Fruit fly (Drosophila melanogaster): Measurements from ENCODE around the gene CG8745.

CG8745 gene

DNA sequence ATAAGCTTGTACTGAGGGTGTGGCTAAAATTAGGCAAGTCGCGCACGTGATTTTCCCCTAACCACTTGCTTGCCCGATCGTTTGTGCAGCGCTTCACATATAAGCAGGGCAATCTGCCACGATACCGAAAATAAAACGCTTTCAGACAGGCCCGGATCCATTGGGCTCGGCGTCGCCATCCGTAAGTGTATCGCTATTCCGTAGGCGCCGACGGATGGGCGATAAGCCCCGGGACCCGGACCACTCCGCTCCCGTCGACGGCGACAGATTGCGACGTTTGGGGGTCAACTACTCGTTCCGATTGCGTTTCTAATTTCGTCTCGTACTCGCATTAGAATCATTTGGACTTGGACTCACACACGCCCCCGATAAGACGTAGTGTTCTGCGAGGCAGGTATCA is 4.3 kb downstream of the CG8745 start (continued):
- no peak; the same call in 1 of the 3 replicates for TF ChIP-seq CG2889 (GFP tag; IDR thresholded peaks at IDR 0.05)
- peak; percentile 91 for TF ChIP-seq peb (GFP tag; IDR thresholded peaks at IDR 0.05)
- TF ChIP-seq ATbp (GFP tag; optimal IDR thresholded peaks at IDR 0.05), result peak; percentile 56
- no peak for TF ChIP-seq D (optimal IDR thresholded peaks at IDR 0.05)
- no peak for TF ChIP-seq D (GFP tag; optimal IDR thresholded peaks at IDR 0.05)
- TF ChIP-seq Sox102F (GFP tag; optimal IDR thresholded peaks at IDR 0.05), result peak; percentile 86
- peak; percentile 69 for TF ChIP-seq bcd (GFP tag; optimal IDR thresholded peaks at IDR 0.05)
- no peak for TF ChIP-seq fru (optimal IDR thresholded peaks at IDR 0.05)
- TF ChIP-seq HLH54F (GFP tag; optimal IDR thresholded peaks at IDR 0.05), result peak; percentile 89
- TF ChIP-seq CG10321 (GFP tag; IDR thresholded peaks at IDR 0.05), result 0 out of 2 replicates have a peak, but pooled peaks have one; percentile 57
- peak; percentile 78 for TF ChIP-seq Xrp1 (GFP tag; IDR thresholded peaks at IDR 0.05)
- no peak for TF ChIP-seq br (optimal IDR thresholded peaks at IDR 0.05)
- TF ChIP-seq chif (GFP tag; optimal IDR thresholded peaks at IDR 0.05), result peak; percentile 83 to 86
- peak; percentile 87 for TF ChIP-seq gem (tag; optimal IDR thresholded peaks at IDR 0.05)
- peak; percentile 78 for TF ChIP-seq en (GFP tag; optimal IDR thresholded peaks at IDR 0.05)
- TF ChIP-seq Bgb (GFP tag; IDR thresholded peaks at IDR 0.05; ENCODE audit: partially characterized antibody), result peak; percentile 90
- peak; percentile 79 for TF ChIP-seq CG9215 (GFP tag; IDR thresholded peaks at IDR 0.05)
- TF ChIP-seq CG2202 (tag; optimal IDR thresholded peaks at IDR 0.05), result no peak
- no peak for TF ChIP-seq Lhr (GFP tag; optimal IDR thresholded peaks at IDR 0.05)
- peak; percentile 76 for TF ChIP-seq bbx (GFP tag; IDR thresholded peaks at IDR 0.05; ENCODE audit: partially characterized antibody)
- peak; percentile 84 for TF ChIP-seq CoRest (tag; optimal IDR thresholded peaks at IDR 0.05)
- peak; percentile 99 for TF ChIP-seq Med (GFP tag)
- peak; percentile 95 for TF ChIP-seq sens (GFP tag)
- peak; percentile 74 to 78 for TF ChIP-seq Hr51 (GFP tag; optimal IDR thresholded peaks at IDR 0.05)
- no peak for TF ChIP-seq YL-1 (GFP tag; optimal IDR thresholded peaks at IDR 0.05)
- peak; percentile 93 for TF ChIP-seq HmgZ (tag; optimal IDR thresholded peaks at IDR 0.05)
- TF ChIP-seq yki (optimal IDR thresholded peaks at IDR 0.05), result no peak
- TF ChIP-seq slp2 (GFP tag; optimal IDR thresholded peaks at IDR 0.05), result peak; percentile 71
- TF ChIP-seq abd-A (tag; optimal IDR thresholded peaks at IDR 0.05), result no peak
- TF ChIP-seq E2f1 (GFP tag; IDR thresholded peaks at IDR 0.05), result peak; percentile 82
- peak; percentile 68 for TF ChIP-seq klu (GFP tag; IDR thresholded peaks at IDR 0.05)
- peak; percentile 71 for TF ChIP-seq Drgx (GFP tag; IDR thresholded peaks at IDR 0.05)
- peak; percentile 83 for TF ChIP-seq grau (tag; optimal IDR thresholded peaks at IDR 0.05)
- TF ChIP-seq CG15601 (tag; optimal IDR thresholded peaks at IDR 0.05), result no peak
- no peak for TF ChIP-seq nerfin-2 (GFP tag; IDR thresholded peaks at IDR 0.05; ENCODE audit: partially characterized antibody)
- TF ChIP-seq Ada2b (GFP tag; IDR thresholded peaks at IDR 0.05), result no peak
- TF ChIP-seq NC2α (GFP tag; optimal IDR thresholded peaks at IDR 0.05), result peak; percentile 72
- peak; percentile 91 for TF ChIP-seq bab2 (GFP tag; optimal IDR thresholded peaks at IDR 0.05)
- peak; percentile 76 for TF ChIP-seq CG6689 (GFP tag; IDR thresholded peaks at IDR 0.05)
- TF ChIP-seq btn (GFP tag; optimal IDR thresholded peaks at IDR 0.05), result peak; percentile 9
- no peak for TF ChIP-seq pzg (GFP tag; optimal IDR thresholded peaks at IDR 0.05)
- peak; percentile 70 for TF ChIP-seq cato (GFP tag; optimal IDR thresholded peaks at IDR 0.05; ENCODE audit: borderline replicate concordance)
- TF ChIP-seq CG12942 (GFP tag; optimal IDR thresholded peaks at IDR 0.05), result peak; percentile 86
- TF ChIP-seq Sox100B (GFP tag; optimal IDR thresholded peaks at IDR 0.05), result no peak
- TF ChIP-seq Trl (optimal IDR thresholded peaks at IDR 0.05), result no peak
- TF ChIP-seq Trl (GFP tag; optimal IDR thresholded peaks at IDR 0.05), result peak; percentile 82
- TF ChIP-seq D19A (tag; optimal IDR thresholded peaks at IDR 0.05), result no peak
- no peak for TF ChIP-seq vnd (GFP tag; IDR thresholded peaks at IDR 0.05; ENCODE audit: partially characterized antibody)
- TF ChIP-seq sima (GFP tag; optimal IDR thresholded peaks at IDR 0.05), result no peak
- peak; percentile 84 for TF ChIP-seq bowl (GFP tag; IDR thresholded peaks at IDR 0.05)
- TF ChIP-seq Tbp (GFP tag; optimal IDR thresholded peaks at IDR 0.05), result no peak
- no peak for TF ChIP-seq Lpt (GFP tag; optimal IDR thresholded peaks at IDR 0.05)
- TF ChIP-seq inv (GFP tag; IDR thresholded peaks at IDR 0.05; ENCODE audit: partially characterized antibody), result peak; percentile 71

Data from whole organism, embryonic.